Fruit fly (Drosophila melanogaster): ENCODE data around the gene Pldn.
A peak's percentile ranks its signal among the peaks of the same experiment; 100 is the strongest.

The Pldn gene

dm6 chr3L:11711059-11711628 is 19.9 kb upstream of the Pldn start, which contains the start of gene crim (continued):
- TF ChIP-seq onecut (GFP tag; IDR thresholded peaks at IDR 0.05), result no peak
- TF ChIP-seq insv (GFP tag; optimal IDR thresholded peaks at IDR 0.05), result peak in 1 of 2 experiments; percentile 0
- TF ChIP-seq CG32767 (GFP tag; IDR thresholded peaks at IDR 0.05), result no peak
- no peak for TF ChIP-seq sna (GFP tag; IDR thresholded peaks at IDR 0.05; ENCODE audit: partially characterized antibody)

- TF ChIP-seq CG3407 (GFP tag; optimal IDR thresholded peaks at IDR 0.05) (no peak), CG10462 (GFP tag; optimal IDR thresholded peaks at IDR 0.05) (peak; percentile 31), H15 (GFP tag; IDR thresholded peaks at IDR 0.05) (no peak), Tbp (GFP tag; optimal IDR thresholded peaks at IDR 0.05) (no peak), Atf3 (GFP tag; optimal IDR thresholded peaks at IDR 0.05) (no peak), Hr78 (GFP tag; optimal IDR thresholded peaks at IDR 0.05) (no peak), CG8359 (GFP tag; optimal IDR thresholded peaks at IDR 0.05; ENCODE audit: borderline replicate concordance) (no peak), Antp (GFP tag; optimal IDR thresholded peaks at IDR 0.05) (no peak), CoRest (tag; optimal IDR thresholded peaks at IDR 0.05) (peak; percentile 14), Sry-δ (GFP tag; optimal IDR thresholded peaks at IDR 0.05) (peak; percentile 46), Scr (GFP tag; IDR thresholded peaks at IDR 0.05; ENCODE audit: partially characterized antibody) (peak; percentile 16; the same call in 1 of the 2 replicates), CG10267 (tag; optimal IDR thresholded peaks at IDR 0.05) (peak; percentile 55), CG2712 (tag; optimal IDR thresholded peaks at IDR 0.05) (peak; percentile 20), D19A (tag; optimal IDR thresholded peaks at IDR 0.05) (no peak), fd96Cb (tag; optimal IDR thresholded peaks at IDR 0.05) (no peak), HLH3B (GFP tag; IDR thresholded peaks at IDR 0.05) (no peak), CG10959 (GFP tag; IDR thresholded peaks at IDR 0.05) (no peak), CG14667 (GFP tag; IDR thresholded peaks at IDR 0.05) (no peak), grn (GFP tag; optimal IDR thresholded peaks at IDR 0.05) (no peak), CG9797 (GFP tag; optimal IDR thresholded peaks at IDR 0.05) (peak; percentile 94), peb (GFP tag; IDR thresholded peaks at IDR 0.05) (no peak), Dip3 (GFP tag; optimal IDR thresholded peaks at IDR 0.05) (no peak), tx (GFP tag; optimal IDR thresholded peaks at IDR 0.05) (no peak), da (GFP tag; optimal IDR thresholded peaks at IDR 0.05) (no peak), Chrac-16 (GFP tag; optimal IDR thresholded peaks at IDR 0.05) (peak; percentile 8), Deaf1 (tag; optimal IDR thresholded peaks at IDR 0.05) (peak; percentile 16), twi (tag; optimal IDR thresholded peaks at IDR 0.05) (no peak), crol (GFP tag; IDR thresholded peaks at IDR 0.05) (no peak), CG6689 (GFP tag; IDR thresholded peaks at IDR 0.05) (no peak), HHEX (GFP tag; optimal IDR thresholded peaks at IDR 0.05) (no peak), Nf-YC (tag; optimal IDR thresholded peaks at IDR 0.05) (no peak), ham (GFP tag; IDR thresholded peaks at IDR 0.05) (no peak), kah (GFP tag; optimal IDR thresholded peaks at IDR 0.05) (no peak), CG32532 (GFP tag; IDR thresholded peaks at IDR 0.05) (no peak), CG11504 (tag; optimal IDR thresholded peaks at IDR 0.05) (peak; percentile 36), CG17186 (GFP tag; optimal IDR thresholded peaks at IDR 0.05) (peak; percentile 60), CG6272 (GFP tag; IDR thresholded peaks at IDR 0.05) (no peak), Neu2 (GFP tag; optimal IDR thresholded peaks at IDR 0.05; ENCODE audit: borderline replicate concordance) (no peak), phol (tag; optimal IDR thresholded peaks at IDR 0.05) (peak; percentile 6), CG18262 (tag; optimal IDR thresholded peaks at IDR 0.05) (no peak), Stat92E (GFP tag; optimal IDR thresholded peaks at IDR 0.05) (no peak), CG12659 (GFP tag; optimal IDR thresholded peaks at IDR 0.05) (peak; percentile 61), CG13424 (tag; optimal IDR thresholded peaks at IDR 0.05) (peak; percentile 2), Ets97D (GFP tag; optimal IDR thresholded peaks at IDR 0.05) (peak; percentile 56)
Observed at dm6 chr3L:11708633-11709116, 17.5 kb upstream of the Pldn start, which contains the start of the genes Ccdc56 and mtTFB1. Gene Ccdc56 (plus strand): TSS chr3L:11708979. Gene mtTFB1 (plus strand): TSS chr3L:11708979.

Measured in whole organism, embryonic.